Worm (Caenorhabditis elegans) whole organism, young adult: ENCODE results near the gene F32D8.12.

Experiments used
- F23B12.7 ChIP-seq: sonication (generic microtip); optimal IDR thresholded peaks from 2 replicates; lab custom pipeline; 2017; ENCODE audit warnings: missing genetic modification characterization, mild to moderate bottlenecking, missing compliant biosample characterization, antibody characterized with exemption, moderate library complexity; ENCODE audit not compliant: insufficient read depth
- F33H1.4 ChIP-seq: fragments of 200-800 bp; sonication (Bioruptor generic); IDR thresholded peaks from 2 replicates; pipeline ENCODE4 v1.3.6; 2022; ENCODE audit warnings: missing genetic modification reagents, missing genetic modification characterization, missing compliant biosample characterization
- F49E8.2 ChIP-seq: sonication (generic microtip); optimal IDR thresholded peaks from 3 replicates; lab custom pipeline; 2017; ENCODE audit warnings: missing genetic modification characterization, mild to moderate bottlenecking, missing compliant biosample characterization, antibody characterized with exemption, moderate library complexity; ENCODE audit not compliant: insufficient read depth
- Y53G8AR.9 ChIP-seq: fragments of 200-800 bp; sonication (Bioruptor generic); conservative IDR thresholded peaks from 2 replicates; pipeline ENCODE4 v1.3.6; 2022; ENCODE audit warnings: missing genetic modification reagents, missing genetic modification characterization, missing compliant biosample characterization
- Y95B8A.8 ChIP-seq: fragments of 200-800 bp; sonication (Bioruptor generic); IDR thresholded peaks from 2 replicates; pipeline ENCODE4 v1.3.6; 2022; ENCODE audit warnings: missing genetic modification reagents, missing genetic modification characterization, missing compliant biosample characterization
- akir-1 ChIP-seq: fragments of 200-800 bp; sonication (Bioruptor generic); optimal IDR thresholded peaks from 2 replicates; lab custom pipeline; 2018; ENCODE audit warnings: mild to moderate bottlenecking, missing genetic modification characterization, moderate library complexity, missing compliant biosample characterization
- atf-7 ChIP-seq: sonication (generic microtip); optimal IDR thresholded peaks from 2 replicates; lab custom pipeline; 2017; ENCODE audit warnings: mild to moderate bottlenecking, missing genetic modification characterization, missing compliant biosample characterization
- athp-1 ChIP-seq: sonication (generic microtip); optimal IDR thresholded peaks from 2 replicates; lab custom pipeline; 2017; ENCODE audit warnings: mild to moderate bottlenecking, missing genetic modification characterization, missing compliant biosample characterization
- bed-1 ChIP-seq: fragments of 200-800 bp; sonication (Bioruptor generic); IDR thresholded peaks from 2 replicates; pipeline ENCODE4 v1.3.6; 2022; ENCODE audit warnings: missing genetic modification reagents, missing genetic modification characterization, missing compliant biosample characterization
- cebp-1 ChIP-seq, 2 experiments: fragments of 200-800 bp in 1 of 2; sonication (Bioruptor generic) in 1 of 2; sonication (generic microtip) in 1 of 2; IDR thresholded peaks in 1 of 2; optimal IDR thresholded peaks in 1 of 2; 2 replicates each; pipeline versions ENCODE4 v1.3.6 to Lab custom; 2017 to 2022; ENCODE audit warnings: missing compliant biosample characterization in 2 of 2, missing genetic modification characterization in 2 of 2, mild to moderate bottlenecking in 1 of 2, missing genetic modification reagents in 1 of 2, moderate library complexity in 1 of 2
- cebp-2 ChIP-seq: fragments of 200-800 bp; sonication (Bioruptor generic); IDR thresholded peaks from 2 replicates; pipeline ENCODE4 v1.3.6; 2022; ENCODE audit warnings: missing genetic modification characterization, missing compliant biosample characterization
- chd-7 ChIP-seq: sonication (generic microtip); optimal IDR thresholded peaks from 2 replicates; lab custom pipeline; 2016; ENCODE audit warnings: mild to moderate bottlenecking, missing genetic modification characterization, moderate library complexity, missing compliant biosample characterization
- dox-1 ChIP-seq: fragments of 200-800 bp; sonication (Bioruptor generic); IDR thresholded peaks from 2 replicates; pipeline ENCODE4 v1.3.6; 2022; ENCODE audit warnings: missing genetic modification reagents, missing genetic modification characterization, missing compliant biosample characterization
- dpff-1 ChIP-seq: sonication (generic microtip); optimal IDR thresholded peaks from 2 replicates; lab custom pipeline; 2017; ENCODE audit warnings: mild to moderate bottlenecking, missing genetic modification characterization, missing compliant biosample characterization
- efl-1 ChIP-seq: fragments of 150-350 bp; optimal IDR thresholded peaks from 2 replicates; lab custom pipeline; 2014; ENCODE audit warnings: missing biosample characterization, missing genetic modification reagents, missing genetic modification characterization
- ekl-4 ChIP-seq: fragments of 200-800 bp; sonication (Bioruptor generic); IDR thresholded peaks from 2 replicates; pipeline ENCODE4 v1.3.6; 2022; ENCODE audit warnings: missing genetic modification reagents, missing genetic modification characterization, missing compliant biosample characterization
- ets-4 ChIP-seq: fragments of 200-800 bp; sonication (Bioruptor generic); optimal IDR thresholded peaks from 2 replicates; lab custom pipeline; 2018; ENCODE audit warnings: mild to moderate bottlenecking, missing genetic modification characterization, missing compliant biosample characterization
- hlh-12 ChIP-seq: sonication (generic microtip); optimal IDR thresholded peaks from 2 replicates; lab custom pipeline; 2016; ENCODE audit warnings: missing genetic modification characterization, missing compliant biosample characterization
- hmg-1.2 ChIP-seq: fragments of 200-800 bp; sonication (Bioruptor generic); IDR thresholded peaks from 2 replicates; pipeline ENCODE4 v1.3.6; 2022; ENCODE audit warnings: missing genetic modification reagents, missing genetic modification characterization, missing compliant biosample characterization
- lsl-1 ChIP-seq: fragments of 200-800 bp; sonication (Bioruptor generic); optimal IDR thresholded peaks from 2 replicates; lab custom pipeline; 2018; ENCODE audit warnings: mild to moderate bottlenecking, missing genetic modification characterization, moderate library complexity, missing compliant biosample characterization
- madf-10 ChIP-seq: sonication (generic microtip); optimal IDR thresholded peaks from 2 replicates; lab custom pipeline; 2016; ENCODE audit warnings: mild to moderate bottlenecking, missing genetic modification characterization, missing compliant biosample characterization
- mxl-1 ChIP-seq: sonication (generic microtip); optimal IDR thresholded peaks from 2 replicates; lab custom pipeline; 2016; ENCODE audit warnings: missing genetic modification characterization, missing compliant biosample characterization
- nfya-1 ChIP-seq: sonication (generic microtip); optimal IDR thresholded peaks from 2 replicates; lab custom pipeline; 2017; ENCODE audit warnings: antibody characterized with exemption, missing compliant biosample characterization, missing genetic modification characterization, borderline replicate concordance; ENCODE audit not compliant: insufficient read depth
- nfyb-1 ChIP-seq: fragments of 200-800 bp; sonication (Bioruptor generic); IDR thresholded peaks from 2 replicates; pipeline ENCODE4 v1.3.6; 2022; ENCODE audit warnings: missing genetic modification reagents, missing genetic modification characterization, missing compliant biosample characterization
- nhr-80 ChIP-seq: sonication (generic microtip); optimal IDR thresholded peaks from 2 replicates; lab custom pipeline; 2016; ENCODE audit warnings: missing genetic modification characterization, missing compliant biosample characterization
- nhr-90 ChIP-seq: sonication (generic microtip); optimal IDR thresholded peaks from 2 replicates; lab custom pipeline; 2016; ENCODE audit warnings: missing genotype, mild to moderate bottlenecking, missing genetic modification characterization, missing compliant biosample characterization
- pbrm-1 ChIP-seq: fragments of 200-800 bp; sonication (Bioruptor generic); IDR thresholded peaks from 2 replicates; pipeline ENCODE4 v1.3.6; 2022; ENCODE audit warnings: missing genetic modification reagents, missing genetic modification characterization, missing compliant biosample characterization
- sdz-38 ChIP-seq: sonication (generic microtip); optimal IDR thresholded peaks from 2 replicates; lab custom pipeline; 2016; ENCODE audit warnings: missing genotype, missing genetic modification characterization, missing compliant biosample characterization
- sptf-2 ChIP-seq: fragments of 200-800 bp; sonication (Bioruptor generic); optimal IDR thresholded peaks from 2 replicates; lab custom pipeline; 2018; ENCODE audit warnings: mild to moderate bottlenecking, missing genetic modification characterization, missing compliant biosample characterization
- tbp1 ChIP-seq: fragments of 200-800 bp; sonication (Bioruptor generic); optimal IDR thresholded peaks from 2 replicates; lab custom pipeline; 2018; ENCODE audit warnings: mild to moderate bottlenecking, missing genetic modification characterization, missing compliant biosample characterization
- tlf-1 ChIP-seq: fragments of 200-800 bp; sonication (Bioruptor generic); optimal IDR thresholded peaks from 2 replicates; lab custom pipeline; 2018; ENCODE audit warnings: mild to moderate bottlenecking, missing genetic modification characterization, missing compliant biosample characterization
- unc-62 ChIP-seq: fragments of 150-350 bp; optimal IDR thresholded peaks from 2 replicates; lab custom pipeline; 2014; ENCODE audit warnings: missing biosample characterization, missing genetic modification reagents, missing genetic modification characterization
- zfh-2 ChIP-seq: fragments of 200-800 bp; sonication (Bioruptor generic); conservative IDR thresholded peaks from 2 replicates; pipeline ENCODE4 v1.3.6; 2022; ENCODE audit warnings: missing genetic modification reagents, missing genetic modification characterization, missing compliant biosample characterization
- zim-3 ChIP-seq: sonication (generic microtip); optimal IDR thresholded peaks from 2 replicates; lab custom pipeline; 2017; ENCODE audit warnings: mild to moderate bottlenecking, missing genetic modification characterization, moderate library complexity, missing compliant biosample characterization
- ztf-18 ChIP-seq: sonication (generic microtip); optimal IDR thresholded peaks from 2 replicates; lab custom pipeline; 2016; ENCODE audit warnings: missing genotype, mild to moderate bottlenecking, missing genetic modification characterization, missing compliant biosample characterization
- ztf-22 ChIP-seq: fragments of 200-800 bp; sonication (Bioruptor generic); optimal IDR thresholded peaks from 2 replicates; lab custom pipeline; 2018; ENCODE audit warnings: mild to moderate bottlenecking, missing genetic modification characterization, moderate library complexity, missing compliant biosample characterization
- ztf-28 ChIP-seq: fragments of 200-800 bp; sonication (Bioruptor generic); IDR thresholded peaks from 2 replicates; pipeline ENCODE4 v1.3.6; 2022; ENCODE audit warnings: missing genetic modification reagents, missing genetic modification characterization, missing compliant biosample characterization

F32D8.12 gene

DNA sequence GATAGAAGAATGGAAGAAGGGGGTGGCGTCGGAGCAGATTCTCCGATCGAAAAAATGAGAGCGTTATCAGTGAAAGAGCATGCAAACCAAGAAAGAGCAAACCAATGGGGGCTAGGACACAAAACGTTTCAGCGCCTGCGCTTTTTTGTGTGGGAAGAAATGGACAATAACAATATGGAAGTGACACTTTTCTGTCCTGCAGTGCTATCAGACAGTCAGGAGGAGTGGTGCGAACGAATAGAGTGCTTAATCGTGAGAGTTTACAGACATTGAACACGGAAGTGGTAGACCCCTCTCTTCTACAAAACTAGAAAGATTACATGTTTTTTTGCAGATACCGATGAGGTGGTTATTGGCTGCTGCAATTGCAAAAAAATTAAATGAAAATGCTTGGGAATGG lies 35.5 kb downstream of the F32D8.12 start:
- TF ChIP-seq madf-10 (tag; lab: Kevin White, UChicago) = peak; percentile 26
- no peak for TF ChIP-seq F23B12.7 (tag; lab: Kevin White, UChicago)
- peak; percentile 77 for TF ChIP-seq unc-62
- TF ChIP-seq atf-7 (tag; lab: Kevin White, UChicago) = peak; percentile 59
- TF ChIP-seq chd-7 = peak; percentile 50
- no peak for TF ChIP-seq mxl-1 (tag; lab: Kevin White, UChicago)
- 0 out of 2 replicates have a peak, but pooled peaks have one; percentile 18 for TF ChIP-seq zfh-2 (GFP tag; lab: Robert Waterston, UW)
- 0 out of 2 replicates have a peak, but pooled peaks have one; percentile 48 for TF ChIP-seq Y53G8AR.9
- TF ChIP-seq lsl-1 (GFP tag; lab: Kevin White, UChicago) = no peak
- peak; percentile 100 for TF ChIP-seq nhr-80 (tag; lab: Kevin White, UChicago)
- 0 out of 2 replicates have a peak, but pooled peaks have one; percentile 20 for TF ChIP-seq hmg-1.2 (GFP tag; lab: Robert Waterston, UW)
- TF ChIP-seq cebp-1 (GFP tag; IDR thresholded peaks at IDR 0.05; lab: Robert Waterston, UW) = no peak
- TF ChIP-seq cebp-1 (tag; optimal IDR thresholded peaks at IDR 0.05; lab: Kevin White, UChicago) = peak; percentile 40
- TF ChIP-seq ets-4 (GFP tag; lab: Kevin White, UChicago) = peak; percentile 93
- 0 out of 2 replicates have a peak, but pooled peaks have one; percentile 19 for TF ChIP-seq Y95B8A.8 (GFP tag; lab: Robert Waterston, UW)
- TF ChIP-seq pbrm-1 (GFP tag; lab: Robert Waterston, UW) = 0 out of 2 replicates have a peak, but pooled peaks have one; percentile 6
- peak; percentile 76 for TF ChIP-seq dox-1 (GFP tag; lab: Robert Waterston, UW)
- TF ChIP-seq nhr-90 (tag; lab: Kevin White, UChicago) = peak; percentile 62
- no peak for TF ChIP-seq zim-3 (tag; lab: Kevin White, UChicago)
- peak; percentile 11 for TF ChIP-seq sptf-2
- TF ChIP-seq ztf-28 (GFP tag; lab: Robert Waterston, UW) = no peak
- peak; percentile 84 for TF ChIP-seq ztf-22 (GFP tag; lab: Kevin White, UChicago)
- TF ChIP-seq nfyb-1 (GFP tag; lab: Robert Waterston, UW) = peak; percentile 8; the same call in 1 of the 2 replicates
- TF ChIP-seq tbp1 (GFP tag; lab: Kevin White, UChicago) = peak; percentile 12

DNA sequence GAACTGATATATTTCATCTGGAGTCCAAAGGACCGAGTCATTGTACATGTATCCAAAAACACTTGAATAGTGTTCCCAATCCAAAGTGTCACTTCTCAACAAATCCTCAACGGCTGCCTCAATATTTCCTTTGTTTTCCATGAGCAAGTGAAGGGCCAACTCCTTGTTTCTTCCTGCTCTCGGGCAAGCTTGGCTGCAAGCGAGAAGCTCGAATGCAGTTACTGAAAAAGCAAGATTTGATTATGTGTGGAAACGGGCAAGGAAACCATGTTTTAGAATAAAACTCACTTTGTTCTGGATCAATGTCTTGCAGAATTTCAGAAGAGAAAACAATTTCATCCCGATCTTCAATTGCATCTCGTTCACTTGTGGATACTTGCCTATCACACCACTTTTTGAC lies 36.6 kb downstream of the F32D8.12 start:
- TF ChIP-seq ekl-4 (GFP tag; lab: Robert Waterston, UW) = no peak
- no peak for TF ChIP-seq nfya-1 (tag; lab: Kevin White, UChicago)
- TF ChIP-seq hlh-12 (tag; lab: Kevin White, UChicago) = no peak
- no peak for TF ChIP-seq sdz-38
- no peak for TF ChIP-seq ztf-18 (tag; lab: Kevin White, UChicago)
- no peak for TF ChIP-seq dpff-1 (tag; lab: Kevin White, UChicago)
- no peak for TF ChIP-seq bed-1
- no peak for TF ChIP-seq efl-1
- TF ChIP-seq F33H1.4 (GFP tag; lab: Robert Waterston, UW) = no peak
- TF ChIP-seq cebp-2 = no peak
- TF ChIP-seq athp-1 (tag; lab: Kevin White, UChicago) = no peak
- TF ChIP-seq Y95B8A.8 (GFP tag; lab: Robert Waterston, UW) = no peak
- TF ChIP-seq tlf-1 (GFP tag; lab: Kevin White, UChicago) = no peak
- TF ChIP-seq akir-1 = no peak
- no peak for TF ChIP-seq F49E8.2 (tag; lab: Kevin White, UChicago)
